Worm (Caenorhabditis elegans): ENCODE data around the gene ngn-1.
A peak's percentile ranks its signal among the peaks of the same experiment; 100 is the strongest.

The ngn-1 gene

DNA sequence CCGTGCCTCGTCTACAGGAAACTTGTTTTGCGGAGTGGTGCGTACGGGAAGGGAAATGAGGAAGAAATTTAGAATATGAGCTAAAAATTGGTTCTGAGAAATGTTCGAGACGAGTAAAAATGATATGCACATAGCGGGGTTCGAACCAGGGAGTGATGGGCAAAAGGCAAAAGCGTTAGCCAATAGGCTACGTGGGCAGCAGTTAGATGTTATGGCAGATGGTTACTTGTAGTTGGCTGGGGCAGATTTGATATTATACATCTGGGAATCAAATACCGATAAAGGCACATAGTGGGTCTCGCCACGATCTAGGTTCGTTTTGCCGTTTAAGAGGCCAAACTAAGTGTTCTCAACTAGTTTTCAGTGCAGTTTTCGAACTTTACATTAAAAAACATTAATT is 29.2 kb upstream of the ngn-1 start:
- TF ChIP-seq M03D4.4 (tag; optimal IDR thresholded peaks at IDR 0.05) (peak; percentile 34), elt-3 (tag; optimal IDR thresholded peaks at IDR 0.05) (no peak), lsy-2 (tag; optimal IDR thresholded peaks at IDR 0.05) (no peak), tbx-8 (GFP tag; optimal IDR thresholded peaks at IDR 0.05) (no peak), ham-2 (GFP tag; optimal IDR thresholded peaks at IDR 0.05) (peak; percentile 11), nhr-2 (tag; optimal IDR thresholded peaks at IDR 0.05) (no peak), ceh-83 (GFP tag; optimal IDR thresholded peaks at IDR 0.05) (peak; percentile 82), zip-8 (tag; optimal IDR thresholded peaks at IDR 0.05) (no peak), nhr-28 (tag; optimal IDR thresholded peaks at IDR 0.05) (no peak), nhr-76 (tag; optimal IDR thresholded peaks at IDR 0.05) (no peak), elt-1 (tag; optimal IDR thresholded peaks at IDR 0.05; ENCODE audit: borderline replicate concordance, insufficient read depth) (no peak), sem-2 (GFP tag; optimal IDR thresholded peaks at IDR 0.05) (peak; percentile 56), ceh-43 (GFP tag; optimal IDR thresholded peaks at IDR 0.05) (no peak), lin-32 (GFP tag; optimal IDR thresholded peaks at IDR 0.05) (no peak), blmp-1 (tag; optimal IDR thresholded peaks at IDR 0.05) (no peak), unc-62 (GFP tag; optimal IDR thresholded peaks at IDR 0.05) (no peak), ztf-11 (tag; optimal IDR thresholded peaks at IDR 0.05) (no peak), bed-3 (GFP tag; optimal IDR thresholded peaks at IDR 0.05) (no peak), ces-1 (GFP tag; optimal IDR thresholded peaks at IDR 0.05) (no peak), lin-13 (tag; optimal IDR thresholded peaks at IDR 0.05) (no peak), snpc-4 (tag; optimal IDR thresholded peaks at IDR 0.05) (no peak), mls-2 (tag; optimal IDR thresholded peaks at IDR 0.05) (no peak), nhr-12 (tag; optimal IDR thresholded peaks at IDR 0.05) (no peak), unc-39 (tag; optimal IDR thresholded peaks at IDR 0.05) (no peak), mep-1 (tag; optimal IDR thresholded peaks at IDR 0.05) (no peak), drap-1 (GFP tag; optimal IDR thresholded peaks at IDR 0.05) (no peak), pha-4 (tag; optimal IDR thresholded peaks at IDR 0.05) (no peak), hlh-1 (tag; optimal IDR thresholded peaks at IDR 0.05) (no peak)

- peak; percentile 46 for TF ChIP-seq ces-1 (GFP tag; optimal IDR thresholded peaks at IDR 0.05)
- no peak for TF ChIP-seq nhr-76 (tag; optimal IDR thresholded peaks at IDR 0.05)
Observed at ce11 chrIV:2656400-2657139, 28.5 kb upstream of the ngn-1 start.

- TF ChIP-seq ceh-39 (tag; optimal IDR thresholded peaks at IDR 0.05) (no peak), hlh-1 (tag; optimal IDR thresholded peaks at IDR 0.05) (no peak), unc-120 (tag; optimal IDR thresholded peaks at IDR 0.05; ENCODE audit: poor library complexity, severe bottlenecking) (no peak), bed-3 (GFP tag; optimal IDR thresholded peaks at IDR 0.05) (no peak), nhr-12 (tag; optimal IDR thresholded peaks at IDR 0.05) (no peak), unc-39 (tag; optimal IDR thresholded peaks at IDR 0.05) (no peak), snpc-4 (tag; optimal IDR thresholded peaks at IDR 0.05) (no peak), nhr-76 (tag; optimal IDR thresholded peaks at IDR 0.05) (no peak), nhr-28 (tag; optimal IDR thresholded peaks at IDR 0.05) (no peak), nhr-2 (tag; optimal IDR thresholded peaks at IDR 0.05) (no peak), mep-1 (tag; optimal IDR thresholded peaks at IDR 0.05) (no peak), lsy-2 (tag; optimal IDR thresholded peaks at IDR 0.05) (no peak), ceh-83 (GFP tag; optimal IDR thresholded peaks at IDR 0.05) (no peak), pha-4 (tag; optimal IDR thresholded peaks at IDR 0.05) (no peak), ham-2 (GFP tag; optimal IDR thresholded peaks at IDR 0.05) (no peak), sptf-1 (tag; optimal IDR thresholded peaks at IDR 0.05) (no peak)
Observed at ce11 chrIV:2654965-2655364, 26.9 kb upstream of the ngn-1 start.

DNA sequence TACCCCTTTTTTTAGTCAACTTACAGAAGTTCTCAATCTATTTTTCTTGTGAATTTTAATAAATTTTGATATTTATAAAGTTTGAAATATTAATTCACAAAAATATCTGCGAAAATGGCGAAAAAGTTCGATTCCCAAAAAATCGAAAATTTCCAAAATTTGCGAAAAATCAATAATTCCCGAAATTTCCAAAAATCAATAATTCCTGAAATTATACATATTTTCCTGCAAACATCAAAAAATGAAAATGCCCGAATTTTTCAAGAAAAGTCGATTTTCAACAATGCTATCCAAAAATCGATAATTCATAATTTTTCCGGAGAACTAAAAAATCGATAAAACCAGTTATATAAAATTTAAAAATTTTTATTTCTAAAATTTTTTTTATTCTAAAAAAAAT is 22.0 kb upstream of the ngn-1 start:
- TF ChIP-seq zip-8 (tag; optimal IDR thresholded peaks at IDR 0.05) (no peak), ztf-11 (tag; optimal IDR thresholded peaks at IDR 0.05) (no peak), sptf-1 (tag; optimal IDR thresholded peaks at IDR 0.05) (no peak), snpc-4 (tag; optimal IDR thresholded peaks at IDR 0.05) (no peak), unc-39 (tag; optimal IDR thresholded peaks at IDR 0.05) (no peak), hlh-1 (tag; optimal IDR thresholded peaks at IDR 0.05) (no peak), lin-32 (GFP tag; optimal IDR thresholded peaks at IDR 0.05) (no peak), ceh-39 (tag; optimal IDR thresholded peaks at IDR 0.05) (no peak), drap-1 (GFP tag; optimal IDR thresholded peaks at IDR 0.05) (no peak)

ce11 chrIV:2642673-2643072 is 14.6 kb upstream of the ngn-1 start, which contains the start of gene ric-8:
TSS of gene ric-8 (plus strand) at chrIV:2642973.
- TF ChIP-seq mep-1 (tag; optimal IDR thresholded peaks at IDR 0.05) (no peak), lin-13 (tag; optimal IDR thresholded peaks at IDR 0.05) (no peak), bed-3 (GFP tag; optimal IDR thresholded peaks at IDR 0.05) (no peak), unc-62 (GFP tag; optimal IDR thresholded peaks at IDR 0.05) (no peak), pha-4 (tag; optimal IDR thresholded peaks at IDR 0.05) (no peak), ceh-43 (GFP tag; optimal IDR thresholded peaks at IDR 0.05) (no peak), mab-5 (tag; optimal IDR thresholded peaks at IDR 0.05) (no peak), sptf-1 (tag; optimal IDR thresholded peaks at IDR 0.05) (no peak)
